Worm (Caenorhabditis elegans): ENCODE data around the gene fln-1.

- TF ChIP-seq zag-1 (tag; optimal IDR thresholded peaks at IDR 0.05) (no peak), ztf-4 (tag; optimal IDR thresholded peaks at IDR 0.05) (no peak)
These were observed 9.4 kb downstream of the fln-1 start for ce11 chrIV:366406-366805.
